3 worm cellular contexts compared by ENCODE assay signal in the genomic region with DNA sequence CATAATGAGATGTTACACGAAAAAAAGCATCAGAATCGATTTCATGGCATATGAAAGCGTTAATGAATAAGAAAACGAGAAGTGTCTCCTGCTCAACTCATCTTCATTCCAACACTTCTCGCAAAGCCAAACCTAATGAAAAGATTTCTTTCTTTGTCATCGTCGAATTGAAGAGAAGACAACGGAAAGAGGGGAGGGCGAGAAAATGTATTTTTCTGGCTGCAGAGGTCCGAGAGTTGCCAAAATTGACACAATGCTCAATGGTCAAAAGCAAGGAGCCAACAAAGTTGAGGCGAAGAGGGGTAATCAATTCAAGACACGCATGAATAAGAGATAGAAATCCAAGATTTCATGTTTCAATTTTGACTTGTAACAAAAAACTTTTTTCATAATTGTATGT.
TF ChIP-seq lines count a peak whose summit lies in the region.

No protein-coding gene starts in this region.

TF ChIP-seq in whole organism, L1 larva, 84 proteins besides CTCF, POLR2A, EP300 and RAD21:
- TF ChIP-seq efl-3 (GFP tag; optimal IDR thresholded peaks at IDR 0.05; lab: Kevin White, UChicago) = no peak
- peak; percentile 35 for TF ChIP-seq dsc-1 (tag; optimal IDR thresholded peaks at IDR 0.05; lab: Kevin White, UChicago)
- peak; percentile 48 for TF ChIP-seq lin-14 (GFP tag; optimal IDR thresholded peaks at IDR 0.05; lab: Kevin White, UChicago)
- no peak for TF ChIP-seq dpl-1 (GFP tag; optimal IDR thresholded peaks at IDR 0.05; lab: Kevin White, UChicago)
- TF ChIP-seq irx-1 (tag; optimal IDR thresholded peaks at IDR 0.05; lab: Kevin White, UChicago) = no peak
- no peak for TF ChIP-seq elt-3 (tag; optimal IDR thresholded peaks at IDR 0.05; lab: Kevin White, UChicago)
- TF ChIP-seq blmp-1 (tag; optimal IDR thresholded peaks at IDR 0.05; lab: Kevin White, UChicago) = no peak
- TF ChIP-seq mdl-1 (tag; optimal IDR thresholded peaks at IDR 0.05; lab: Kevin White, UChicago) = no peak
- no peak for TF ChIP-seq jun-1 (tag; optimal IDR thresholded peaks at IDR 0.05; lab: Kevin White, UChicago)
- TF ChIP-seq fkh-10 (GFP tag; optimal IDR thresholded peaks at IDR 0.05; lab: Kevin White, UChicago) = peak; percentile 64
- no peak for TF ChIP-seq pax-3 (tag; optimal IDR thresholded peaks at IDR 0.05; lab: Kevin White, UChicago)
- no peak for TF ChIP-seq ets-5 (GFP tag; IDR thresholded peaks at IDR 0.05; lab: Robert Waterston, UW)
- TF ChIP-seq sox-4 (tag; optimal IDR thresholded peaks at IDR 0.05; lab: Kevin White, UChicago) = no peak
- no peak for TF ChIP-seq ztf-11 (tag; optimal IDR thresholded peaks at IDR 0.05; lab: Kevin White, UChicago)

TF ChIP-seq in whole organism, late embryonic, 69 proteins besides CTCF, POLR2A, EP300 and RAD21:
- TF ChIP-seq unc-42 (tag; optimal IDR thresholded peaks at IDR 0.05; lab: Kevin White, UChicago) (peak; percentile 81), sdc-2 (tag; optimal IDR thresholded peaks at IDR 0.05; lab: Kevin White, UChicago) (no peak), pha-4 (tag; optimal IDR thresholded peaks at IDR 0.05; lab: Kevin White, UChicago) (no peak)
TF ChIP-seq in whole organism, late embryonic: peak in this region for 1.

TF ChIP-seq in whole organism, mixed stage, embryonic, 35 proteins besides CTCF, POLR2A, EP300 and RAD21:
- no peak for TF ChIP-seq cnd-1 (tag; optimal IDR thresholded peaks at IDR 0.05; lab: Kevin White, UChicago)
- no peak for TF ChIP-seq unc-62 (GFP tag; optimal IDR thresholded peaks at IDR 0.05; lab: Kevin White, UChicago)
- TF ChIP-seq ces-1 (GFP tag; optimal IDR thresholded peaks at IDR 0.05; lab: Kevin White, UChicago) = peak; percentile 71

Comparison
In these comparisons a context has a peak if more than half of its experiments do, and no peak if none do; other contexts are left out.
1. Of the 10 proteins assayed by ChIP-seq in both whole organism, L1 larva and whole organism, late embryonic: peak only in whole organism, L1 larva: fkh-10; only in whole organism, late embryonic: none; in both: none; in neither: 9.